Worm (Caenorhabditis elegans) whole organism, early embryonic: ENCODE data around the gene col-131.

Source experiments
- B0310.2 ChIP-seq: sonication (generic microtip); optimal IDR thresholded peaks from 2 replicates; lab custom pipeline; 2016; ENCODE audit warnings: mild to moderate bottlenecking, missing genetic modification characterization, missing compliant biosample characterization
- F13C5.2 ChIP-seq: sonication (generic microtip); optimal IDR thresholded peaks from 2 replicates; lab custom pipeline; 2017; ENCODE audit warnings: mild to moderate bottlenecking, missing genetic modification characterization, inconsistent platforms, missing compliant biosample characterization
- aly-1 ChIP-seq: sonication (generic microtip); optimal IDR thresholded peaks from 2 replicates; lab custom pipeline; 2016; ENCODE audit warnings: missing genetic modification characterization, missing compliant biosample characterization
- ama-1 ChIP-seq: fragments of 150-350 bp; optimal IDR thresholded peaks from 2 replicates; lab custom pipeline; 2014
- ceh-13 ChIP-seq: fragments of 200-800 bp; sonication (Bioruptor generic); optimal IDR thresholded peaks from 2 replicates; lab custom pipeline; 2018; ENCODE audit warnings: mild to moderate bottlenecking, missing genetic modification characterization, missing compliant biosample characterization
- ceh-36 ChIP-seq: sonication (generic microtip); optimal IDR thresholded peaks from 2 replicates; lab custom pipeline; 2016; ENCODE audit warnings: missing genetic modification characterization, inconsistent platforms, missing compliant biosample characterization
- ets-7 ChIP-seq: sonication (generic microtip); optimal IDR thresholded peaks from 2 replicates; lab custom pipeline; 2016; ENCODE audit warnings: missing genotype, missing genetic modification characterization, missing compliant biosample characterization
- flt-1 ChIP-seq: fragments of 200-800 bp; sonication (Bioruptor generic); IDR thresholded peaks from 2 replicates; pipeline ENCODE4 v1.3.6; 2022; ENCODE audit warnings: missing genetic modification characterization, missing compliant biosample characterization
- hmbx-1 ChIP-seq: sonication (generic microtip); optimal IDR thresholded peaks from 2 replicates; lab custom pipeline; 2016; ENCODE audit warnings: mild to moderate bottlenecking, missing genetic modification characterization, missing compliant biosample characterization
- hmg-4 ChIP-seq: fragments of 200-800 bp; sonication (Bioruptor generic); optimal IDR thresholded peaks from 2 replicates; lab custom pipeline; 2018; ENCODE audit warnings: mild to moderate bottlenecking, missing genetic modification characterization, missing compliant biosample characterization
- hnd-1 ChIP-seq: sonication (generic microtip); optimal IDR thresholded peaks from 2 replicates; lab custom pipeline; 2016; ENCODE audit warnings: missing genetic modification characterization, missing compliant biosample characterization
- pes-1 ChIP-seq: fragments of 200-800 bp; sonication (Bioruptor generic); IDR thresholded peaks from 2 replicates; pipeline ENCODE4 v1.3.6; 2022; ENCODE audit warnings: missing genetic modification reagents, missing genetic modification characterization, missing compliant biosample characterization
- scrt-1 ChIP-seq: fragments of 200-800 bp; sonication (Bioruptor generic); IDR thresholded peaks from 2 replicates; pipeline ENCODE4 v1.3.6; 2022; ENCODE audit warnings: missing genetic modification characterization, missing compliant biosample characterization
- sea-1 ChIP-seq: fragments of 200-800 bp; sonication (Bioruptor generic); conservative IDR thresholded peaks from 2 replicates; pipeline ENCODE4 v1.3.6; 2022; ENCODE audit warnings: missing genetic modification characterization, missing compliant biosample characterization
- tbx-11 ChIP-seq: fragments of 200-800 bp; sonication (Bioruptor generic); IDR thresholded peaks from 2 replicates; pipeline ENCODE4 v1.3.6; 2022; ENCODE audit warnings: missing genetic modification characterization, missing compliant biosample characterization
- tbx-37 ChIP-seq: fragments of 200-800 bp; sonication (Bioruptor generic); conservative IDR thresholded peaks from 2 replicates; pipeline ENCODE4 v1.3.6; 2022; ENCODE audit warnings: missing genetic modification reagents, missing genetic modification characterization, missing compliant biosample characterization
- tra-4 ChIP-seq: sonication (generic microtip); optimal IDR thresholded peaks from 2 replicates; lab custom pipeline; 2017; ENCODE audit warnings: missing genetic modification characterization, missing compliant biosample characterization

col-131 gene

DNA sequence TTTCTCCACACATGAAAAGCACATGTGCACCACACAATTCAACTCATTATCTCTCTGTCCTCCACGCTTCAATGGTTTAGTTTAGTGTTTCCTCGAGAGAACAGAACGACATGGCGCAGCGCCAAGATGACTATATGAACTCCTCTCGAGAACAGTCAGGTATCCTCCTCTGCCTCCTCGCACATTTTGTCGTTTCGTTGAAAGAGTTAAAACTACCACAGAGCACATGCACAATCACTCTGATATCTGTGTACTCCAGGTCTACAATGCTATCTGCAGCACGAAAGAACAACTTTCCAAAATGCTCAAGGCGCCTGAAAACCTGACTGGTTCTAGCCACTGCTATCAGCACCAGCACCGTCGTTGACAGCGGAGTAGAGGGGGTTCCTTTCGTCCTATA, 40.3 kb downstream of the col-131 start:
- TF ChIP-seq tra-4 (tag; lab: Kevin White, UChicago) = no peak
- no peak for TF ChIP-seq flt-1 (GFP tag; lab: Robert Waterston, UW)
- TF ChIP-seq ets-7 (tag; lab: Kevin White, UChicago) = no peak
- no peak for TF ChIP-seq tbx-37 (GFP tag; lab: Robert Waterston, UW)
- no peak for TF ChIP-seq ama-1
- TF ChIP-seq sea-1 (GFP tag; lab: Robert Waterston, UW) = no peak
- TF ChIP-seq F13C5.2 (tag; lab: Kevin White, UChicago) = no peak
- TF ChIP-seq hmbx-1 = no peak
- TF ChIP-seq ceh-13 = no peak
- no peak for TF ChIP-seq B0310.2

- TF ChIP-seq ceh-13 (no peak), flt-1 (GFP tag; lab: Robert Waterston, UW) (no peak), ets-7 (tag; lab: Kevin White, UChicago) (no peak), aly-1 (tag; lab: Kevin White, UChicago) (no peak), sea-1 (GFP tag; lab: Robert Waterston, UW) (no peak), scrt-1 (GFP tag; lab: Robert Waterston, UW) (no peak), tbx-11 (GFP tag; lab: Robert Waterston, UW) (no peak), tra-4 (tag; lab: Kevin White, UChicago) (no peak)
Observed at ce11 chrIV:13025853-13026343, 41.2 kb downstream of the col-131 start.

DNA sequence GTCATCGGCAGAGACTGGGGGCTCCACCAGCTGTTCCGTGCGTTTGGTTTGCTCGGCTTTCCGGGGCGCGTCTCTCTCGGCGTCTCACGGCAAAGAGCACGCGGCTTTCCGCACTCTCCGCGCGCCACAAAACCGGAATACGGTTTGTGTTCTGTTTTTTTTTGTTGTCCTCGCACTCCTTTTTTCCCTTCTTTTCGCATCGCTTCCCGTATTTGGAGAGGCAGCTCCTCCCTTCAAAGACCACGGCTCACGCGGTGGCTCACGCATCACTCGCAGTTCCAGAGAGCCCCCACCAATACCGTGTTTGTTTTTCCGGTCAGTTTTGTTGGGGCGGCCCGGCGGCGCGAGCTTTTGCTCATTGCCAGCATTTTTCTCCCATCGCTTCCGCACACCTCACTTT, 44.2 kb downstream of the col-131 start:
- TF ChIP-seq sea-1 (GFP tag; lab: Robert Waterston, UW) = no peak
- no peak for TF ChIP-seq F13C5.2 (tag; lab: Kevin White, UChicago)
- TF ChIP-seq pes-1 (GFP tag; lab: Robert Waterston, UW) = 0 out of 2 replicates have a peak, but pooled peaks have one; percentile 15
- TF ChIP-seq hmg-4 (GFP tag; lab: Kevin White, UChicago) = peak; percentile 16

DNA sequence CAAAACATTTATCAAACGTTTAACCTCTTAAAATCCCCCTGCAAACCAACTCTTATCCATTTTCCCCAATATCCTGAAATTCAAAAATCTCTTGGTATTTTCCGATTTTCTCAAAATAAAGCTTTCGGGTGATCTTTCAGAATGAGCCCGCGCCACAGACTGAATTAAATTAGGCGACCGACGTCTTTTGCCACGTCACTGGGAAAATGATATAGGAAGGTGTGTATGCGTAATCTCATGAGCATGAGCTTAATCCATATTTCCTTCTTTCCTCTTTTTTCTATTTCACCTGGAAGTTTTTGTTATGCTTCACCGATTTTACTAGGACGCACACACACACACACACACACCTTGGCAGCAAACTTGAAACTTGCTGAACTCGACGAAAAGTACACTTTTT, 46.1 kb downstream of the col-131 start:
- no peak for TF ChIP-seq scrt-1 (GFP tag; lab: Robert Waterston, UW)

DNA sequence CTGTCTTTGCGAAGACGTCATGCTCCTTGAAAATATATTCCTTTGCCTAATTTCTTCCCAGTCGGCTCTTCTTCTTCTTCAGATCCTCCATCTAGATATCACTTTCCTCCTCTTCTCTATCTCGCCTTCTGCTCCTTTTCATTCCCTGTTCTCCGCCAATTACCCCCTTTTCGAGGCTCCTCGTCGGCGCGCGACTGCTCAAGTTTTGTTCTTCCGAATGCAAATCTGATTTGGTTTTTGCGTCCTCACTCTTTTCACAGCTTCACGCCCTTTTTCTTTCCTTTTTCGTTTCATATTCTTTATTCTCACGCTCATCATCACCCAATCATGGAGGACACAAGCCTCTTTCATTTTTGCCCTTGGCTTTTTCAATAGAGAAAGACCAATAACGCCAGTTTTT, 50.3 kb downstream of the col-131 start:
- TF ChIP-seq ceh-36 (tag; lab: Kevin White, UChicago) = no peak
- no peak for TF ChIP-seq F13C5.2 (tag; lab: Kevin White, UChicago)
- no peak for TF ChIP-seq tbx-11 (GFP tag; lab: Robert Waterston, UW)
- TF ChIP-seq flt-1 (GFP tag; lab: Robert Waterston, UW) = no peak
- no peak for TF ChIP-seq hmbx-1
- no peak for TF ChIP-seq B0310.2
- TF ChIP-seq aly-1 (tag; lab: Kevin White, UChicago) = no peak
- no peak for TF ChIP-seq hmg-4 (GFP tag; lab: Kevin White, UChicago)
- no peak for TF ChIP-seq ceh-13
- no peak for TF ChIP-seq scrt-1 (GFP tag; lab: Robert Waterston, UW)
- no peak for TF ChIP-seq hnd-1 (tag; lab: Kevin White, UChicago)
- no peak for TF ChIP-seq sea-1 (GFP tag; lab: Robert Waterston, UW)
- TF ChIP-seq tbx-37 (GFP tag; lab: Robert Waterston, UW) = no peak
- no peak for TF ChIP-seq tra-4 (tag; lab: Kevin White, UChicago)
- TF ChIP-seq pes-1 (GFP tag; lab: Robert Waterston, UW) = no peak

DNA sequence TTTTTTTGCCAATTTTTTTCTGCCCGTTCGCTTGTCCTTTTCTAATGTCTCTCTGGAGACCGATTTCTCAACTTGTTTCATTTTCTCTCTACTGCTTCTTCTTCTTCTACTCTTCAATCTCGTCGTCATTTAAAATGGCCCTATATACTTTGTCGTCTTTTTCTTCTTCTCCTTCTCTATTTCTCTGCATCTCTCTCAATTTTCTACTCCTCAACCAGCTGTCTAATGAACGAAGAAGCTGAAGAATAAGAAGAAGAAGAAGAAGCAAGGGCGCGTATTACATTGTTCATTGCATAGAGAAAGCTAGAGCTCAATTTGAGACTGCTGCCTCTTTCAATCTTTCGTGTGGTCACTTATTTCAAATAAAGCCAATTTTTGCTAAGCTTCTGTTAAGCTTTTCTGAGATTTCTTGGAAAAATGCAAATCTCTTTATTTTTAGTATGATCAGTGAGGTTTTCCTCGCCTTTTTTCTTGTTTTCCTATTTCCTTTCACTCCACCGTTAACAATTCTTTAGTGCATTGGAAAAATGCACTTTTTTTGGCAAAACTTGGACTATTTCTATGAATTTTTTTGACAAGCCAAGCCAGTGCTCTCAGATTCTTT, 51.2 kb downstream of the col-131 start:
- TF ChIP-seq ama-1 (no peak), B0310.2 (no peak), ets-7 (tag; lab: Kevin White, UChicago) (no peak), sea-1 (GFP tag; lab: Robert Waterston, UW) (no peak), ceh-13 (no peak), tra-4 (tag; lab: Kevin White, UChicago) (no peak), tbx-37 (GFP tag; lab: Robert Waterston, UW) (no peak), hmg-4 (GFP tag; lab: Kevin White, UChicago) (no peak), hmbx-1 (no peak), flt-1 (GFP tag; lab: Robert Waterston, UW) (no peak), scrt-1 (GFP tag; lab: Robert Waterston, UW) (no peak), pes-1 (GFP tag; lab: Robert Waterston, UW) (no peak), tbx-11 (GFP tag; lab: Robert Waterston, UW) (no peak)
